Fruit fly (Drosophila melanogaster) whole organism, wandering third instar larva: ENCODE data around the gene SamDC.

Experiments
- Abd-B ChIP-seq: fragments of >200 bp; optimal IDR thresholded peaks from 2 replicates; lab custom pipeline; 2017; ENCODE audit warnings: missing biosample characterization, missing genetic modification characterization
- CG32264 ChIP-seq: fragments of 200-800 bp; sonication (Bioruptor generic); optimal IDR thresholded peaks from 2 replicates; lab custom pipeline; 2016; ENCODE audit warnings: missing biosample characterization, missing genetic modification characterization
- CG9705 ChIP-seq: fragments of 200-800 bp; sonication (Bioruptor generic); optimal IDR thresholded peaks from 2 replicates; lab custom pipeline; 2018; ENCODE audit warnings: missing biosample characterization, mild to moderate bottlenecking, missing genetic modification characterization
- CrebA ChIP-seq: fragments of 200-800 bp; sonication (Bioruptor generic); optimal IDR thresholded peaks from 2 replicates; lab custom pipeline; 2016; ENCODE audit warnings: missing biosample characterization, mild to moderate bottlenecking, missing genetic modification characterization, borderline replicate concordance
- Dfd ChIP-seq: fragments of >200 bp; optimal IDR thresholded peaks from 2 replicates; lab custom pipeline; 2017; ENCODE audit warnings: missing biosample characterization, missing genetic modification characterization
- Dif ChIP-seq: fragments of 200-275, 200-300 bp; sonication (Bioruptor generic); optimal IDR thresholded peaks from 2 replicates; lab custom pipeline; 2018; ENCODE audit warnings: missing biosample characterization, missing genetic modification characterization; ENCODE audit not compliant: partially characterized antibody
- GATAd ChIP-seq: sonication (Bioruptor generic); optimal IDR thresholded peaks from 2 replicates; lab custom pipeline; 2016; ENCODE audit warnings: missing biosample characterization, missing genetic modification characterization
- HLH106 ChIP-seq: fragments of 200-800 bp; optimal IDR thresholded peaks from 3 replicates; lab custom pipeline; 2019; ENCODE audit warnings: missing biosample characterization, mild to moderate bottlenecking, missing genetic modification characterization, moderate library complexity
- Hnf4 ChIP-seq: fragments of 200-800 bp; sonication (Bioruptor generic); optimal IDR thresholded peaks from 2 replicates; lab custom pipeline; 2016; ENCODE audit warnings: missing biosample characterization, mild to moderate bottlenecking, missing genetic modification characterization
- Hr78 ChIP-seq: fragments of >200 bp; optimal IDR thresholded peaks from 2 replicates; lab custom pipeline; 2017; ENCODE audit warnings: missing biosample characterization, missing genetic modification characterization
- Myc ChIP-seq: fragments of >200 bp; optimal IDR thresholded peaks from 2 replicates; lab custom pipeline; 2017
- N ChIP-seq: fragments of >200 bp; optimal IDR thresholded peaks from 2 replicates; lab custom pipeline; 2018; ENCODE audit warnings: missing biosample characterization, missing external identifiers, missing genetic modification characterization
- Rel ChIP-seq, 2 experiments: fragments of 200-800 bp; sonication (Bioruptor generic) in 1 of 2; optimal IDR thresholded peaks; 2 replicates in 1 of 2; 3 replicates in 1 of 2; lab custom pipeline; 2016 to 2019; ENCODE audit warnings: mild to moderate bottlenecking in 2 of 2, missing biosample characterization in 2 of 2, missing genetic modification characterization in 2 of 2, moderate library complexity in 1 of 2
- Sp1 ChIP-seq: fragments of 200-800 bp; sonication (Bioruptor generic); optimal IDR thresholded peaks from 3 replicates; lab custom pipeline; 2019; ENCODE audit warnings: missing biosample characterization, mild to moderate bottlenecking, missing genetic modification characterization, moderate library complexity
- Vsx2 ChIP-seq: fragments of 200-300, 225-300 bp; sonication (Bioruptor generic); optimal IDR thresholded peaks from 2 replicates; lab custom pipeline; 2018; ENCODE audit warnings: missing biosample characterization, missing genetic modification characterization; ENCODE audit not compliant: partially characterized antibody
- br ChIP-seq: fragments of 200-800 bp; sonication (Bioruptor generic); optimal IDR thresholded peaks from 2 replicates; lab custom pipeline; 2016; ENCODE audit warnings: missing biosample characterization, missing genetic modification characterization
- brk ChIP-seq: fragments of 200-800 bp; sonication (Bioruptor generic); optimal IDR thresholded peaks from 2 replicates; lab custom pipeline; 2016; ENCODE audit warnings: missing biosample characterization, mild to moderate bottlenecking, missing genetic modification characterization
- dl ChIP-seq, 2 experiments: fragments of 175-275, 200-275 bp in 1 of 2; fragments of 200-275 bp in 1 of 2; sonication (Bioruptor generic); optimal IDR thresholded peaks; lab custom pipeline; 2018; ENCODE audit warnings: mild to moderate bottlenecking in 2 of 2, missing biosample characterization in 2 of 2, missing genetic modification characterization in 2 of 2, moderate library complexity in 2 of 2; ENCODE audit not compliant: partially characterized antibody in 2 of 2, insufficient read depth in 1 of 2
- dmrt93B ChIP-seq: fragments of 200-800 bp; sonication (Bioruptor generic); optimal IDR thresholded peaks from 2 replicates; lab custom pipeline; 2018; ENCODE audit warnings: missing biosample characterization, mild to moderate bottlenecking, missing genetic modification characterization
- dsf ChIP-seq: sonication (Bioruptor generic); optimal IDR thresholded peaks from 2 replicates; lab custom pipeline; 2016; ENCODE audit warnings: missing biosample characterization, missing genetic modification characterization, borderline replicate concordance
- ey ChIP-seq: fragments of 200-800 bp; sonication (Bioruptor generic); optimal IDR thresholded peaks from 2 replicates; lab custom pipeline; 2016; ENCODE audit warnings: missing biosample characterization, missing genetic modification characterization
- fru ChIP-seq: fragments of 200-800 bp; sonication (Bioruptor generic); optimal IDR thresholded peaks from 3 replicates; lab custom pipeline; 2016; ENCODE audit warnings: missing biosample characterization, mild to moderate bottlenecking, missing genetic modification characterization
- h ChIP-seq: fragments of 200-800 bp; sonication (Bioruptor generic); optimal IDR thresholded peaks from 3 replicates; lab custom pipeline; 2016; ENCODE audit warnings: missing biosample characterization, mild to moderate bottlenecking, missing genetic modification characterization
- lola ChIP-seq: fragments of >200 bp; optimal IDR thresholded peaks from 2 replicates; lab custom pipeline; 2017; ENCODE audit warnings: missing biosample characterization, missing genetic modification characterization
- pan ChIP-seq: fragments of >200 bp; optimal IDR thresholded peaks from 2 replicates; lab custom pipeline; 2017
- sage ChIP-seq: fragments of 200-800 bp; sonication (Bioruptor generic); optimal IDR thresholded peaks from 2 replicates; lab custom pipeline; 2016; ENCODE audit warnings: missing biosample characterization, mild to moderate bottlenecking, missing genetic modification characterization
- sv ChIP-seq: fragments of 200-800 bp; sonication (Bioruptor generic); optimal IDR thresholded peaks from 3 replicates; lab custom pipeline; 2016; ENCODE audit warnings: missing biosample characterization, missing genetic modification characterization
- tai ChIP-seq: sonication (Bioruptor generic); optimal IDR thresholded peaks from 2 replicates; lab custom pipeline; 2016; ENCODE audit warnings: missing biosample characterization, missing genetic modification characterization
- usp ChIP-seq: fragments of >200 bp; optimal IDR thresholded peaks from 2 replicates; lab custom pipeline; 2017; ENCODE audit warnings: missing biosample characterization, missing genetic modification characterization
- woc ChIP-seq: sonication (Bioruptor generic); optimal IDR thresholded peaks from 2 replicates; lab custom pipeline; 2016; ENCODE audit warnings: missing biosample characterization, mild to moderate bottlenecking, missing genetic modification characterization

SamDC gene

DNA sequence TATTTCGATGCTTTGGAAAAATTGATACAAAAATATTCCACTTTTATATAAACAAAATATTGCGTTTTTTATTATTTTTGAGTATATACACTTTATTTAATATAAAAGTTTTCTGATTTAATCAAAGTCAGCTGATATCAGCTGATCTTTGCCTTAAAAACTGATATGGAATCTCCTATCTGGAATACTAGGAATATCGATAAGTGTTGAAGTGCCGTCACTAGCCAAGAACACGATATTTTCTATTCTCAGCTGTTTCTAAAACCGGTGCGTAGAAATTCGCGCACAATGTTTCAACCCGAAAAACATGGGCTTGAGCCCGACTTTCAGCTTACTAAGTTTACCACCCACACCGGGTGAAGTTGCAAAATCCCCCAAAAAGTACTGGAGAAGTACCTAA, 3.2 kb downstream of the SamDC start, which contains the start of gene Sps2:
Sps2 (plus strand) TSS at position 124 of the 400 bp plus-strand sequence.
- peak; percentile 24 for TF ChIP-seq h (GFP tag; lab: Kevin White, UChicago)
- TF ChIP-seq Myc (lab: Kevin White, UChicago) = no peak
- no peak for TF ChIP-seq woc (GFP tag; lab: Kevin White, UChicago)
- TF ChIP-seq brk = peak; percentile 18
- no peak for TF ChIP-seq N
- peak; percentile 10 for TF ChIP-seq fru
- TF ChIP-seq dsf (GFP tag; lab: Kevin White, UChicago) = no peak
- no peak for TF ChIP-seq br (GFP tag; lab: Kevin White, UChicago)
- TF ChIP-seq CG32264 (GFP tag; lab: Kevin White, UChicago) = no peak
- TF ChIP-seq Hnf4 (GFP tag; lab: Kevin White, UChicago) = peak; percentile 10
- TF ChIP-seq Vsx2 (GFP tag; lab: Kevin White, UChicago) = no peak
- TF ChIP-seq Dfd (GFP tag; lab: Kevin White, UChicago) = no peak
- TF ChIP-seq, all 38 proteins: peak for 4

DNA sequence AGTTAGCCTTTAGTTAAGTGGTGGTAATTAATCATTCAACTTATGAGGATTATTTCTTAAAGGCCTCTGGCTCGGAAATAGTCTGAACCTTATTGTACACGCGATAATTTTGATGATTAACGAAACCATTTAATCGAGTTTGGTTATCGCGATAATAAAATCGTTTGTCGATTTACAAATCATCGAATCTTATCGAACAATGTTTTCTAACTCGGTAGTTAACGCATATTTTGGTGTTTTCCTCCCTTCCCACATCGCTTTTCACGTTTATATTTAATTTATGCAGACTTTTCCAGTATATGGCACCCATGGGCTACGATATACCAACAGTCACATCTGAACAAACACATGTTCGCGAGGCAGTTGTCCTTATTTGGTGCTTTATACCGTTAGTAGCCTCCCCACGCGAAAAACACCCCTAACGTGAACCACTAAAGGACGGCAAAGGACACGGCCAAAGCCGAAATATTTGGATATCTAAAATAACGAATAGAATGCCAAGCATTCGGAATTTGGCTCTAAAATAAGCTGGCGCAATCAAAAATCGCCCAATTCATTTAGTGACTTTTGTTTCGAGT, 4.9 kb downstream of the SamDC start, which contains the start of gene Frmd5:
Frmd5 (plus strand) TSS at position 414 of the 578 bp plus-strand sequence.
- TF ChIP-seq Abd-B = no peak
- no peak for TF ChIP-seq Dfd (GFP tag; lab: Kevin White, UChicago)
- TF ChIP-seq CG9705 (GFP tag; lab: Kevin White, UChicago) = no peak
- TF ChIP-seq Sp1 (GFP tag; lab: Kevin White, UChicago) = no peak
- no peak for TF ChIP-seq dmrt93B
- no peak for TF ChIP-seq N
- no peak for TF ChIP-seq h (GFP tag; lab: Kevin White, UChicago)
- no peak for TF ChIP-seq ey (GFP tag; lab: Kevin White, UChicago)
- no peak for TF ChIP-seq tai (GFP tag; lab: Kevin White, UChicago)
- no peak for TF ChIP-seq Vsx2 (GFP tag; lab: Kevin White, UChicago)
- no peak for TF ChIP-seq lola

DNA sequence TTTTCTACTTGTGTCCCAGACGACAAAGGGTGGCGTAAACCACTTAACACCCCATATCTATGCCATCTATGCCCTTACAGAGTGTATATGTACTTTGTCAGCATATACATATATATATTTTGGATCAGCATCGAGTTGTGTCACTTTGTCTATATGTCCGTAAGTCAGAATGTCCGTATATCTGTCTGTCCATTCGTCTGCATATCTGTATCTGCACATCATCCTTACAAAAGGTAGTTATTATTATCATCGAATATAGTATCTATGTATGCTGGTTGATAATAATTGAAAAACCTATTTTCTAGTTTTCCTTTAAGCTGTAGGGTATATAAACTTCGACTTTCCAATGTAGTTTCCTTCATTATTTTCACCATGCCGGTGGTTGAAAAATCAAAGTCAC, 11.9 kb downstream of the SamDC start:
- TF ChIP-seq sage (GFP tag; lab: Kevin White, UChicago) (no peak), Hnf4 (GFP tag; lab: Kevin White, UChicago) (no peak), usp (no peak), Sp1 (GFP tag; lab: Kevin White, UChicago) (no peak), HLH106 (tag; lab: Kevin White, UChicago) (no peak), woc (GFP tag; lab: Kevin White, UChicago) (no peak), GATAd (GFP tag; lab: Kevin White, UChicago) (no peak), Rel (GFP tag; optimal IDR thresholded peaks at IDR 0.05; lab: Kevin White, UChicago) (no peak), Rel (tag; optimal IDR thresholded peaks at IDR 0.05; lab: Kevin White, UChicago) (no peak)
- TF ChIP-seq, all 38 proteins: peak for 0

DNA sequence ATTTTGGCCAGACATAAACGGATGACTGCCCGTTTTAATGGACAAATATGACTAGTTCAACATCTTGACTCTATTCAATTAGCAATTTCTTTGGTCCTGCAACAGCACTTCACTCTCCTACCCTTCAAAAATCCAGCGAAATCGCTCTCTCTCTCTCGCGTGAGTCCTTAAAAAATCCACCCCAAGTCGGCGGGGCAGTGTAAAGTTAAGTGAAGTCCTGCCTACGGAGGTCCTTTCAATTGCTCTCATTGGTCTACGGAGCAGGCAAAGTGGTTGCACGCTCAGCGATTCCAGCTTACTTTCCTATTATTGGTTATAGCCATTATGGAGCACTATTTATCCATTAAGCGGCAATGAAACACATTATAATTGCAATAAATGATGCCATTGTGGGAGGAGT, 14.6 kb downstream of the SamDC start, which contains the start of gene CG34367:
CG34367 (minus strand) TSS at position 35 of the 400 bp plus-strand sequence.
- TF ChIP-seq CG9705 (GFP tag; lab: Kevin White, UChicago) = no peak
- no peak for TF ChIP-seq sv (GFP tag; lab: Kevin White, UChicago)
- no peak for TF ChIP-seq Dif (GFP tag; lab: Kevin White, UChicago)
- no peak for TF ChIP-seq woc (GFP tag; lab: Kevin White, UChicago)
- TF ChIP-seq CrebA (GFP tag; lab: Kevin White, UChicago) = no peak
- no peak for TF ChIP-seq Hnf4 (GFP tag; lab: Kevin White, UChicago)
- TF ChIP-seq pan = no peak
- no peak for TF ChIP-seq Hr78 (GFP tag; lab: Kevin White, UChicago)
- TF ChIP-seq N = no peak
- TF ChIP-seq dsf (GFP tag; lab: Kevin White, UChicago) = no peak
- TF ChIP-seq fru = no peak
- no peak for TF ChIP-seq CG32264 (GFP tag; lab: Kevin White, UChicago)

DNA sequence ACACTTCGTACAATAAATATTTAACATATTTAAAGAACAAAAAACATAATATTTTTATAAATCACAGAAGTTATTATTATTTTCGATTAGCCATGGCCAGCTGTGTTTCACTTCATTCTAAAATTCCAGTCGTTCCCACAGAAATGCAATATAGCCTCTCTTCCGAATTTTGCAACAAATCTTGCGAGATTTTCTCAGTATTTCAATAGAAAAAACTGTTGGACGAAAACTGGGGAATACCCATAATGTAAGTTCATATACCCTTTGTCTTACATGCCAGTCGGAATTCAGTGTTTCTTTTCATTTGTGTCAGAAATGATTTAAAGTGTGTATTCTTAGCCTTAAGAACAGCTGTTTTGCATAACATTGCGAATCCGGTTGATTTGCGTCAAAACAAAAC, 17.3 kb downstream of the SamDC start, which contains the start of the genes CtsL4 and ClpP:
CtsL4 (minus strand) TSS at position 90 of the 400 bp plus-strand sequence.
ClpP (plus strand) TSS at position 288 of the 400 bp plus-strand sequence.
- TF ChIP-seq tai (GFP tag; lab: Kevin White, UChicago) (no peak), dl (GFP tag; optimal IDR thresholded peaks at IDR 0.05; lab: Kevin White, UChicago; ENCODE audit: insufficient read depth in 1 of 2, partially characterized antibody in 2 of 2) (no peak), woc (GFP tag; lab: Kevin White, UChicago) (peak; percentile 66), Sp1 (GFP tag; lab: Kevin White, UChicago) (no peak)
